Worm (Caenorhabditis elegans): ENCODE data around the gene Y25C1A.6.

Gene Y25C1A.6

ce11 chrII:3111147-3111546, 50.3 kb downstream of the Y25C1A.6 start, which contains the start of gene Y25C1A.13:
Gene Y25C1A.13, minus strand, starts transcription at chrII:3111247.
- TF ChIP-seq lin-39 (tag; optimal IDR thresholded peaks at IDR 0.05) (no peak), blmp-1 (tag; optimal IDR thresholded peaks at IDR 0.05; ENCODE audit: insufficient read depth) (no peak), sma-3 (GFP tag; optimal IDR thresholded peaks at IDR 0.05) (no peak), ama-1 (optimal IDR thresholded peaks at IDR 0.05) (no peak), mdl-1 (tag; optimal IDR thresholded peaks at IDR 0.05) (no peak), mbf-1 (tag; optimal IDR thresholded peaks at IDR 0.05) (no peak), F13H6.1 (tag; optimal IDR thresholded peaks at IDR 0.05) (peak; percentile 18)

All from whole organism, L2 larva.